Worm (Caenorhabditis elegans): ENCODE data around the gene Y26E6A.3.

DNA sequence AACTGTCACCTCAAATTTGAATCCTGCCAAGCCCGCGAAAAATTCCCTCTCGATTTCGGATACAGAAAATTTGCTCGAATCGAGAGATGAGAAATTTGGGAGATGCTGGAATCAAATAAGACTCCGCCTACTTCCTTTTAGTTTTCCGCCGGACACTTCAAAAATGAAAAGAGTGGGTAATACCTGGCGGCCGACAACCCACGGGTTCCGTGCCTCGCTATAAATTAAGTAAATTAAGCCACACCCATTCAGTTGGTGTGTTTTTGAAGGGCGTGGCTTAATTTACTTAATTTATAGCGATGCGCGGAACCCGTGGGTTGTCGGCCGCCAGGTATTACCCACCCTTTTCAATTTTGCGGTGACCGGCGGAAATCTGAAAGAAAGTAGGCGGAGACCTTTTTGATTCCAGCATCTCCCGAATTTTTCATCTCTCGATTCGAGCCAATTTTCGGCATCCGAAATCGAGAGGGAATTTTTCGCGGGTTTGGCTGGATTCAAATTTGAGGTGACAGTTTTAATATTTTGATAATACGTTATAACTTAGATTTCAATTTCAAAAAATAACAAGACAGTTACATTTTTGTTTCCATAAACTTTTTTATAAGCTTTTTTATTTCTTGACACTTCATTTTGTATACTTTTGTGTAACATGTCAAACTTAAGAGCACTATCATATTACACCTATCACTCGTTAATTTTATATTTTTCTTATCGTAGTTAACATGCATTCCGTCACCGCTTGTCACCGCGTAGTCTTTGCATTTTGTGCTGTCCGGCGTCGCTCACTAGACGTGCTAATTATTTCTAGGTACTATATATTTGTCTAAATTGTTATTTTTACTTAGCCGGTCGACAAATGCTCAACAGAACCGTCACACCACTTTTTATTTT is 37.2 kb upstream of the Y26E6A.3 start:
- TF ChIP-seq ama-1 (optimal IDR thresholded peaks at IDR 0.05) (no peak), nhr-28 (tag; optimal IDR thresholded peaks at IDR 0.05) (no peak), skn-1 (tag; optimal IDR thresholded peaks at IDR 0.05) (no peak), daf-12 (tag; optimal IDR thresholded peaks at IDR 0.05) (no peak), lsy-12 (tag; optimal IDR thresholded peaks at IDR 0.05) (no peak), elt-2 (tag; optimal IDR thresholded peaks at IDR 0.05) (peak; percentile 76), nhr-77 (tag; optimal IDR thresholded peaks at IDR 0.05) (no peak), ceh-82 (tag; optimal IDR thresholded peaks at IDR 0.05) (no peak), aly-2 (tag; optimal IDR thresholded peaks at IDR 0.05) (no peak), pqm-1 (tag; optimal IDR thresholded peaks at IDR 0.05) (peak; percentile 44)

Measured in whole organism, L3 larva.